Fruit fly (Drosophila melanogaster) whole organism, embryonic: ENCODE measurements around the gene D.

Source experiments
- ATbp ChIP-seq: fragments of 200-800 bp; sonication (Bioruptor generic); optimal IDR thresholded peaks from 2 replicates; lab custom pipeline; 2017; ENCODE audit warnings: missing biosample characterization, mild to moderate bottlenecking, missing genetic modification characterization, missing genetic modification reagents
- Adf1 ChIP-seq: fragments of 200-800 bp; sonication (Bioruptor generic); IDR thresholded peaks from 2 replicates; pipeline ENCODE4 v1.3.6; 2022; ENCODE audit warnings: missing biosample characterization, missing genetic modification characterization
- Bgb ChIP-seq: fragments of 200-800 bp; sonication (Bioruptor generic); IDR thresholded peaks from 2 replicates; pipeline ENCODE4 v1.3.6; 2022; ENCODE audit warnings: missing biosample characterization, missing genetic modification characterization; ENCODE audit not compliant: partially characterized antibody
- CG11696 ChIP-seq: fragments of 200-800 bp; sonication (Bioruptor generic); IDR thresholded peaks from 2 replicates; pipeline ENCODE4 v1.3.6; 2022; ENCODE audit warnings: missing biosample characterization, missing genetic modification characterization
- CG13123 ChIP-seq: fragments of 200-800 bp; sonication (Bioruptor generic); optimal IDR thresholded peaks from 2 replicates; lab custom pipeline; 2016; ENCODE audit warnings: missing biosample characterization, missing genetic modification characterization
- CG13296 ChIP-seq: fragments of 200-800 bp; sonication (Bioruptor generic); optimal IDR thresholded peaks from 3 replicates; lab custom pipeline; 2018; ENCODE audit warnings: missing biosample characterization, mild to moderate bottlenecking, missing genetic modification characterization
- CG16813 ChIP-seq: fragments of 200-800 bp; sonication (Bioruptor generic); IDR thresholded peaks from 3 replicates; pipeline ENCODE4 v1.3.6; 2022; ENCODE audit warnings: missing biosample characterization, missing genetic modification characterization; ENCODE audit not compliant: partially characterized antibody
- CG17829 ChIP-seq: fragments of 200-800 bp; optimal IDR thresholded peaks from 2 replicates; lab custom pipeline; 2019; ENCODE audit warnings: missing biosample characterization, mild to moderate bottlenecking, missing genetic modification characterization, moderate library complexity
- CG1832 ChIP-seq: fragments of 200-800 bp; sonication (Bioruptor generic); optimal IDR thresholded peaks from 2 replicates; lab custom pipeline; 2017; ENCODE audit warnings: missing biosample characterization, mild to moderate bottlenecking, missing genetic modification characterization, inconsistent platforms
- CG2199 ChIP-seq: fragments of 200-800 bp; sonication (Bioruptor generic); IDR thresholded peaks from 3 replicates; pipeline ENCODE4 v1.3.6; 2022; ENCODE audit warnings: missing biosample characterization, missing genetic modification characterization
- CG32772 ChIP-seq: fragments of 200-800 bp; sonication (Bioruptor generic); IDR thresholded peaks from 2 replicates; pipeline ENCODE4 v1.3.6; 2022; ENCODE audit warnings: missing biosample characterization, missing genetic modification characterization
- CG3838 ChIP-seq: fragments of 200-800 bp; sonication (Bioruptor generic); optimal IDR thresholded peaks from 3 replicates; lab custom pipeline; 2016; ENCODE audit warnings: missing biosample characterization, missing genetic modification characterization
- CG42726 ChIP-seq: fragments of 200-800 bp; sonication (Bioruptor generic); IDR thresholded peaks from 2 replicates; pipeline ENCODE4 v1.3.6; 2022; ENCODE audit warnings: missing biosample characterization, missing genetic modification characterization; ENCODE audit not compliant: partially characterized antibody
- CG4360 ChIP-seq: fragments of 200-800 bp; sonication (Bioruptor generic); IDR thresholded peaks from 2 replicates; pipeline ENCODE4 v1.3.6; 2022; ENCODE audit warnings: missing biosample characterization, missing genetic modification characterization
- CG8089 ChIP-seq: fragments of 200-800 bp; sonication (Bioruptor generic); optimal IDR thresholded peaks from 3 replicates; lab custom pipeline; 2016; ENCODE audit warnings: missing biosample characterization, missing genetic modification characterization
- CG8924 ChIP-seq: fragments of 200-800 bp; optimal IDR thresholded peaks from 3 replicates; lab custom pipeline; 2019; ENCODE audit warnings: missing biosample characterization, mild to moderate bottlenecking, missing genetic modification characterization, moderate library complexity
- CG9817 ChIP-seq: fragments of 200-800 bp; sonication (Bioruptor generic); optimal IDR thresholded peaks from 2 replicates; lab custom pipeline; 2018; ENCODE audit warnings: missing biosample characterization, mild to moderate bottlenecking, missing genetic modification characterization, moderate library complexity
- CoRest ChIP-seq: fragments of 200-800 bp; sonication (Bioruptor generic); optimal IDR thresholded peaks from 3 replicates; lab custom pipeline; 2018; ENCODE audit warnings: missing biosample characterization, mild to moderate bottlenecking, missing genetic modification characterization, moderate library complexity
- HmgD ChIP-seq: fragments of 200-800 bp; sonication (Bioruptor generic); optimal IDR thresholded peaks from 3 replicates; lab custom pipeline; 2016; ENCODE audit warnings: missing biosample characterization, missing genetic modification characterization
- HmgZ ChIP-seq: fragments of 200-800 bp; sonication (Bioruptor generic); optimal IDR thresholded peaks from 2 replicates; lab custom pipeline; 2018; ENCODE audit warnings: missing biosample characterization, mild to moderate bottlenecking, missing genetic modification characterization
- Nf-YA ChIP-seq: fragments of 200-800 bp; sonication (Bioruptor generic); IDR thresholded peaks from 2 replicates; pipeline ENCODE4 v1.3.6; 2022; ENCODE audit warnings: missing biosample characterization, missing genetic modification characterization
- Scr ChIP-seq: fragments of 200-800 bp; sonication (Bioruptor generic); IDR thresholded peaks from 2 replicates; pipeline ENCODE4 v1.3.6; 2022; ENCODE audit warnings: missing biosample characterization, missing genetic modification characterization; ENCODE audit not compliant: partially characterized antibody
- Taf1 ChIP-seq: fragments of 200-800 bp; sonication (Bioruptor generic); IDR thresholded peaks from 2 replicates; pipeline ENCODE4 v1.3.6; 2022; ENCODE audit warnings: missing biosample characterization, missing genetic modification characterization
- Trl ChIP-seq, 3 experiments: fragments of >200 bp in 2 of 3; fragments of 200-800 bp in 1 of 3; sonication (Bioruptor generic) in 1 of 3; optimal IDR thresholded peaks; 2 replicates in 1 of 3; 3 replicates in 2 of 3; lab custom pipeline; 2016 to 2017; ENCODE audit warnings: missing biosample characterization in 1 of 3, missing genetic modification characterization in 1 of 3
- ato ChIP-seq: fragments of 200-800 bp; sonication (Bioruptor generic); IDR thresholded peaks from 2 replicates; pipeline ENCODE4 v1.3.6; 2022; ENCODE audit warnings: missing biosample characterization, missing genetic modification characterization; ENCODE audit not compliant: partially characterized antibody
- caup ChIP-seq: fragments of 200-800 bp; sonication (Bioruptor generic); optimal IDR thresholded peaks from 3 replicates; lab custom pipeline; 2017; ENCODE audit warnings: missing biosample characterization, mild to moderate bottlenecking, missing genetic modification characterization, moderate library complexity; ENCODE audit not compliant: severe bottlenecking
- cg ChIP-seq: fragments of 200-800 bp; sonication (Bioruptor generic); optimal IDR thresholded peaks from 3 replicates; lab custom pipeline; 2019; ENCODE audit warnings: missing biosample characterization, mild to moderate bottlenecking, missing genetic modification characterization, moderate library complexity
- chif ChIP-seq, 2 experiments: fragments of 200-800 bp; sonication (Bioruptor generic); optimal IDR thresholded peaks; 3 replicates each; lab custom pipeline; 2016; ENCODE audit warnings: missing biosample characterization in 2 of 2, missing genetic modification characterization in 2 of 2
- chinmo ChIP-seq: fragments of 200-800 bp; sonication (Bioruptor generic); IDR thresholded peaks from 4 replicates; pipeline ENCODE4 v1.3.6; 2022; ENCODE audit warnings: missing biosample characterization, missing genetic modification characterization; ENCODE audit not compliant: partially characterized antibody
- chn ChIP-seq: fragments of 200-800 bp; sonication (Bioruptor generic); optimal IDR thresholded peaks from 2 replicates; lab custom pipeline; 2016; ENCODE audit warnings: missing biosample characterization, missing genetic modification characterization
- ci ChIP-seq: fragments of 200-800 bp; sonication (Bioruptor generic); IDR thresholded peaks from 3 replicates; pipeline ENCODE4 v1.3.6; 2022; ENCODE audit warnings: missing biosample characterization, missing genetic modification characterization
- dmrt99B ChIP-seq: fragments of 200-800 bp; sonication (Bioruptor generic); optimal IDR thresholded peaks from 2 replicates; lab custom pipeline; 2018; ENCODE audit warnings: missing biosample characterization, mild to moderate bottlenecking, missing genetic modification characterization, moderate library complexity
- fu2 ChIP-seq: fragments of 200-800 bp; sonication (Bioruptor generic); optimal IDR thresholded peaks from 2 replicates; lab custom pipeline; 2016; ENCODE audit warnings: missing biosample characterization, missing genetic modification characterization
- grau ChIP-seq: fragments of 200-800 bp; optimal IDR thresholded peaks from 3 replicates; lab custom pipeline; 2019; ENCODE audit warnings: missing biosample characterization, mild to moderate bottlenecking, missing genetic modification characterization, moderate library complexity
- hkb ChIP-seq, 2 experiments: fragments of 200-800 bp in 1 of 2; fragments of >200 bp in 1 of 2; sonication (Bioruptor generic) in 1 of 2; IDR thresholded peaks in 1 of 2; optimal IDR thresholded peaks in 1 of 2; 2 replicates each; pipeline versions ENCODE4 v1.3.6 to Lab custom; 2017 to 2022; ENCODE audit warnings: missing biosample characterization in 1 of 2, missing genetic modification characterization in 1 of 2
- insv ChIP-seq, 2 experiments: fragments of 200-800 bp; sonication (Bioruptor generic); optimal IDR thresholded peaks; 3 replicates each; lab custom pipeline; 2016 to 2018; ENCODE audit warnings: missing biosample characterization in 2 of 2, missing genetic modification characterization in 2 of 2
- jing ChIP-seq: fragments of 200-800 bp; sonication (Bioruptor generic); optimal IDR thresholded peaks from 2 replicates; lab custom pipeline; 2018; ENCODE audit warnings: missing biosample characterization, mild to moderate bottlenecking, missing genetic modification characterization
- jumu ChIP-seq: fragments of 200-800 bp; sonication (Bioruptor generic); optimal IDR thresholded peaks from 3 replicates; lab custom pipeline; 2016; ENCODE audit warnings: missing biosample characterization, missing genetic modification characterization
- kah ChIP-seq: fragments of 200-800 bp; sonication (Bioruptor generic); optimal IDR thresholded peaks from 2 replicates; lab custom pipeline; 2018; ENCODE audit warnings: missing biosample characterization, mild to moderate bottlenecking, missing genetic modification characterization
- kni ChIP-seq: fragments of 200-800 bp; sonication (Bioruptor generic); optimal IDR thresholded peaks from 3 replicates; lab custom pipeline; 2017; ENCODE audit warnings: mild to moderate bottlenecking, missing biosample characterization, missing genetic modification reagents, missing genetic modification characterization
- nmo ChIP-seq: fragments of 200-800 bp; sonication (Bioruptor generic); optimal IDR thresholded peaks from 2 replicates; lab custom pipeline; 2018; ENCODE audit warnings: missing biosample characterization, mild to moderate bottlenecking, missing genetic modification characterization, moderate library complexity
- row ChIP-seq: fragments of 200-800 bp; sonication (Bioruptor generic); IDR thresholded peaks from 3 replicates; pipeline ENCODE4 v1.3.6; 2022; ENCODE audit warnings: missing biosample characterization, missing genetic modification characterization
- seq ChIP-seq: fragments of 200-800 bp; sonication (Bioruptor generic); IDR thresholded peaks from 2 replicates; pipeline ENCODE4 v1.3.6; 2022; ENCODE audit warnings: missing biosample characterization, missing genetic modification characterization
- ttk ChIP-seq: fragments of 200-800 bp; sonication (Bioruptor generic); IDR thresholded peaks from 2 replicates; pipeline ENCODE4 v2.1.2; 2022; ENCODE audit warnings: missing biosample characterization, missing genetic modification characterization
- vnd ChIP-seq: fragments of 200-800 bp; sonication (Bioruptor generic); IDR thresholded peaks from 3 replicates; pipeline ENCODE4 v1.3.6; 2022; ENCODE audit warnings: missing biosample characterization, missing genetic modification characterization; ENCODE audit not compliant: partially characterized antibody
- zfh1 ChIP-seq: fragments of 200-800 bp; sonication (Bioruptor generic); IDR thresholded peaks from 3 replicates; pipeline ENCODE4 v1.3.6; 2022; ENCODE audit warnings: missing biosample characterization, missing genetic modification characterization

The D gene

dm6 chr3L:14131274-14131989 lies 47.0 kb downstream of the D start, which contains the start of gene Sox21b (continued):
- TF ChIP-seq CG8924 (tag; lab: Kevin White, UChicago), result no peak
- TF ChIP-seq Scr, result 0 out of 2 replicates have a peak, but pooled peaks have one; percentile 26
- TF ChIP-seq kni (GFP tag; lab: Kevin White, UChicago), result peak; percentile 4
- TF ChIP-seq ci (GFP tag; lab: Robert Waterston, UW), result peak; percentile 55; the same call in 1 of the 3 replicates
- no peak for TF ChIP-seq CG4360
- peak; percentile 85; the same call in 2 of the 3 replicates for TF ChIP-seq CG2199
- TF ChIP-seq jing (GFP tag; lab: Kevin White, UChicago), result peak; percentile 46
- TF ChIP-seq vnd (GFP tag; lab: Robert Waterston, UW), result no peak
- TF ChIP-seq HmgD (GFP tag; lab: Kevin White, UChicago), result peak; percentile 38
- TF ChIP-seq CG42726, result peak; percentile 53; the same call in 1 of the 2 replicates
- TF ChIP-seq Nf-YA (GFP tag; lab: Robert Waterston, UW), result peak; percentile 83
- peak; percentile 81; the same call in 1 of the 4 replicates for TF ChIP-seq chinmo
- peak; percentile 54 for TF ChIP-seq CG3838 (GFP tag; lab: Kevin White, UChicago)
- TF ChIP-seq CG8089 (GFP tag; lab: Kevin White, UChicago), result no peak
- TF ChIP-seq CG9817 (tag; lab: Kevin White, UChicago), result no peak
- TF ChIP-seq CG16813, result peak; percentile 42; the same call in 1 of the 3 replicates
- no peak for TF ChIP-seq grau
- peak in 1 of 2 experiments; percentile 17 for TF ChIP-seq chif (GFP tag; optimal IDR thresholded peaks at IDR 0.05; lab: Kevin White, UChicago)
- no peak for TF ChIP-seq hkb (optimal IDR thresholded peaks at IDR 0.05; lab: Kevin White, UChicago)
- no peak for TF ChIP-seq hkb (GFP tag; IDR thresholded peaks at IDR 0.05; lab: Robert Waterston, UW)
- TF ChIP-seq ATbp, result no peak
- peak; percentile 36 to 66 for TF ChIP-seq Trl (optimal IDR thresholded peaks at IDR 0.05; lab: Kevin White, UChicago)
- no peak for TF ChIP-seq Trl (GFP tag; optimal IDR thresholded peaks at IDR 0.05; lab: Kevin White, UChicago)
- TF ChIP-seq CG13296 (GFP tag; lab: Kevin White, UChicago), result no peak
- TF ChIP-seq Adf1 (GFP tag; lab: Robert Waterston, UW), result peak; percentile 81
- no peak for TF ChIP-seq CG11696 (GFP tag; lab: Robert Waterston, UW)
- TF ChIP-seq Taf1 (GFP tag; lab: Robert Waterston, UW), result no peak
- peak; percentile 39; the same call in 1 of the 2 replicates for TF ChIP-seq ato (GFP tag; lab: Robert Waterston, UW)
- TF ChIP-seq CG13123 (GFP tag; lab: Kevin White, UChicago), result no peak
- TF ChIP-seq CG17829 (tag; lab: Kevin White, UChicago), result peak; percentile 5
- peak; percentile 38; the same call in 1 of the 2 replicates for TF ChIP-seq Bgb (GFP tag; lab: Robert Waterston, UW)
- peak; percentile 76; the same call in 1 of the 2 replicates for TF ChIP-seq seq
- TF ChIP-seq caup, result no peak
- peak; percentile 39; the same call in 1 of the 2 replicates for TF ChIP-seq ttk (GFP tag; lab: Robert Waterston, UW)
- peak; percentile 88 for TF ChIP-seq CG32772 (GFP tag; lab: Robert Waterston, UW)
- TF ChIP-seq kah (GFP tag; lab: Kevin White, UChicago), result no peak
- TF ChIP-seq dmrt99B (tag; lab: Kevin White, UChicago), result no peak
- TF ChIP-seq zfh1 (GFP tag; lab: Robert Waterston, UW), result no peak
- peak; percentile 97 for TF ChIP-seq CG1832 (GFP tag; lab: Kevin White, UChicago)
- peak; percentile 74 to 95 for TF ChIP-seq insv (GFP tag; optimal IDR thresholded peaks at IDR 0.05; lab: Kevin White, UChicago)
- no peak for TF ChIP-seq HmgZ (tag; lab: Kevin White, UChicago)
- TF ChIP-seq cg (GFP tag; lab: Kevin White, UChicago), result peak; percentile 73
- TF ChIP-seq nmo (GFP tag; lab: Kevin White, UChicago), result peak; percentile 35
- peak; percentile 71 for TF ChIP-seq CoRest (tag; lab: Kevin White, UChicago)
- TF ChIP-seq row, result no peak
- TF ChIP-seq fu2 (GFP tag; lab: Kevin White, UChicago), result no peak
- peak; percentile 7 for TF ChIP-seq chn (GFP tag; lab: Kevin White, UChicago)
- TF ChIP-seq jumu, result no peak
- TF ChIP-seq, all 482 proteins: peak for 59
